Fruit fly (Drosophila melanogaster): ENCODE measurements around the gene aay.
A peak's percentile ranks its signal among the peaks of the same experiment; 100 is the strongest.

The aay gene

dm6 chr3L:9410754-9411423, 12.2 kb upstream of the aay start, which contains the start of the genes CG4022 and Cpsf5 (continued):
- TF ChIP-seq al (GFP tag; IDR thresholded peaks at IDR 0.05) (peak; percentile 79), Ets97D (GFP tag; optimal IDR thresholded peaks at IDR 0.05) (peak; percentile 63), caup (GFP tag; optimal IDR thresholded peaks at IDR 0.05; ENCODE audit: severe bottlenecking) (peak; percentile 79), Trl (optimal IDR thresholded peaks at IDR 0.05) (no peak), Trl (GFP tag; optimal IDR thresholded peaks at IDR 0.05) (peak; percentile 57), Rfx (GFP tag; IDR thresholded peaks at IDR 0.05) (peak; percentile 88), Nf-YB (GFP tag; optimal IDR thresholded peaks at IDR 0.05) (peak; percentile 70), zen2 (GFP tag; IDR thresholded peaks at IDR 0.05; ENCODE audit: partially characterized antibody) (no peak; the same call in 2 of the 3 replicates), gce (GFP tag; IDR thresholded peaks at IDR 0.05) (peak; percentile 80; the same call in 1 of the 3 replicates), CG10959 (GFP tag; IDR thresholded peaks at IDR 0.05) (peak; percentile 70), her (GFP tag; optimal IDR thresholded peaks at IDR 0.05) (no peak), HmgD (GFP tag; optimal IDR thresholded peaks at IDR 0.05) (no peak), CG10321 (GFP tag; IDR thresholded peaks at IDR 0.05) (peak; percentile 40; the same call in 1 of the 2 replicates), tap (tag; optimal IDR thresholded peaks at IDR 0.05) (peak; percentile 81), CG10274 (GFP tag; optimal IDR thresholded peaks at IDR 0.05) (no peak), CG6765 (GFP tag; optimal IDR thresholded peaks at IDR 0.05) (no peak), toy (GFP tag; IDR thresholded peaks at IDR 0.05) (peak; percentile 24; the same call in 1 of the 2 replicates), vvl (GFP tag; IDR thresholded peaks at IDR 0.05) (peak; percentile 85), YL-1 (GFP tag; optimal IDR thresholded peaks at IDR 0.05) (peak; percentile 88), CG12942 (GFP tag; optimal IDR thresholded peaks at IDR 0.05) (peak; percentile 73), CG18011 (GFP tag; optimal IDR thresholded peaks at IDR 0.05) (peak; percentile 58), corto (GFP tag; optimal IDR thresholded peaks at IDR 0.05) (no peak), CG10462 (GFP tag; optimal IDR thresholded peaks at IDR 0.05) (peak; percentile 67), Nf-YC (tag; optimal IDR thresholded peaks at IDR 0.05) (peak; percentile 79), CG9609 (GFP tag; optimal IDR thresholded peaks at IDR 0.05) (peak; percentile 50), PHDP (tag; optimal IDR thresholded peaks at IDR 0.05) (peak; percentile 87), maf-S (GFP tag; optimal IDR thresholded peaks at IDR 0.05) (peak; percentile 49), seq (GFP tag; IDR thresholded peaks at IDR 0.05) (peak; percentile 74), CG17328 (GFP tag; IDR thresholded peaks at IDR 0.05) (peak; percentile 87), CG11723 (GFP tag; optimal IDR thresholded peaks at IDR 0.05) (peak; percentile 52), da (GFP tag; optimal IDR thresholded peaks at IDR 0.05) (peak; percentile 21), CG6683 (GFP tag; optimal IDR thresholded peaks at IDR 0.05) (peak; percentile 53), eyg (GFP tag; optimal IDR thresholded peaks at IDR 0.05) (peak; percentile 2), CG7556 (GFP tag; optimal IDR thresholded peaks at IDR 0.05) (peak; percentile 78), Sry-β (GFP tag; optimal IDR thresholded peaks at IDR 0.05) (peak; percentile 42), wdn (GFP tag; IDR thresholded peaks at IDR 0.05) (peak; percentile 55; the same call in 1 of the 2 replicates), sim (GFP tag; IDR thresholded peaks at IDR 0.05) (no peak), sens-2 (GFP tag; IDR thresholded peaks at IDR 0.05) (0 out of 2 replicates have a peak, but pooled peaks have one; percentile 29), Chrac-16 (GFP tag; optimal IDR thresholded peaks at IDR 0.05) (peak; percentile 85), ara (GFP tag; IDR thresholded peaks at IDR 0.05) (peak; percentile 87), CG5953 (GFP tag; IDR thresholded peaks at IDR 0.05) (peak; percentile 1; the same call in 1 of the 2 replicates), Poxn (GFP tag; IDR thresholded peaks at IDR 0.05) (peak; percentile 56; the same call in 1 of the 2 replicates), Lim3 (GFP tag; IDR thresholded peaks at IDR 0.05) (no peak), chinmo (GFP tag; IDR thresholded peaks at IDR 0.05; ENCODE audit: partially characterized antibody) (0 out of 4 replicates have a peak, but pooled peaks have one; percentile 26), Dfd (GFP tag; optimal IDR thresholded peaks at IDR 0.05) (no peak), CG3726 (GFP tag; IDR thresholded peaks at IDR 0.05) (no peak), tna (GFP tag; IDR thresholded peaks at IDR 0.05; ENCODE audit: partially characterized antibody) (no peak), MESR4 (GFP tag; optimal IDR thresholded peaks at IDR 0.05) (peak; percentile 50), ranshi (GFP tag; IDR thresholded peaks at IDR 0.05) (peak; percentile 82; the same call in 1 of the 2 replicates), HmgZ (tag; optimal IDR thresholded peaks at IDR 0.05) (peak; percentile 91)

Data from whole organism, embryonic.